Worm (Caenorhabditis elegans) whole organism, L4 larva: Measurements from ENCODE around the gene uaf-2.

Experiments used
- D1046.2 ChIP-seq: fragments of 200-800 bp; sonication (Bioruptor generic); IDR thresholded peaks from 2 replicates; pipeline ENCODE4 v1.3.6; 2022; ENCODE audit warnings: missing genetic modification characterization, missing compliant biosample characterization
- F10B5.3 ChIP-seq: sonication (generic microtip); optimal IDR thresholded peaks from 2 replicates; lab custom pipeline; 2016; ENCODE audit warnings: mild to moderate bottlenecking, missing genetic modification characterization, missing compliant biosample characterization
- F26F4.8 ChIP-seq: fragments of 200-800 bp; sonication (Bioruptor generic); conservative IDR thresholded peaks from 2 replicates; pipeline ENCODE4 v1.3.6; 2022; ENCODE audit warnings: missing genetic modification characterization, missing compliant biosample characterization
- F37D6.2 ChIP-seq: sonication (generic microtip); optimal IDR thresholded peaks from 2 replicates; lab custom pipeline; 2016; ENCODE audit warnings: mild to moderate bottlenecking, missing genetic modification characterization, missing compliant biosample characterization
- F44E2.7 ChIP-seq: fragments of 200-800 bp; sonication (Bioruptor generic); IDR thresholded peaks from 2 replicates; pipeline ENCODE4 v2.1.2; 2022; ENCODE audit warnings: missing genetic modification characterization, missing compliant biosample characterization
- F49E8.2 ChIP-seq: sonication (generic microtip); optimal IDR thresholded peaks from 2 replicates; lab custom pipeline; 2016; ENCODE audit warnings: missing compliant biosample characterization, mild to moderate bottlenecking, missing genetic modification characterization, borderline replicate concordance
- T20F7.1 ChIP-seq: fragments of 200-800 bp; sonication (Bioruptor generic); optimal IDR thresholded peaks from 2 replicates; lab custom pipeline; 2018; ENCODE audit warnings: mild to moderate bottlenecking, missing genetic modification characterization, missing compliant biosample characterization
- T26A8.4 ChIP-seq: fragments of 200-800 bp; sonication (Bioruptor generic); IDR thresholded peaks from 2 replicates; pipeline ENCODE4 v1.3.6; 2022; ENCODE audit warnings: missing genetic modification characterization, missing compliant biosample characterization
- Y105C5A.15 ChIP-seq: fragments of 200-800 bp; sonication (Bioruptor generic); IDR thresholded peaks from 2 replicates; pipeline ENCODE4 v1.3.6; 2022; ENCODE audit warnings: missing genetic modification characterization, missing compliant biosample characterization
- ZK337.2 ChIP-seq: fragments of 200-800 bp; sonication (Bioruptor generic); IDR thresholded peaks from 2 replicates; pipeline ENCODE4 v1.3.6; 2022; ENCODE audit warnings: missing genetic modification reagents, missing genetic modification characterization, missing compliant biosample characterization
- ZK546.5 ChIP-seq, 2 experiments: sonication (generic microtip); optimal IDR thresholded peaks; 2 replicates each; lab custom pipeline; 2017; ENCODE audit warnings: missing biosample characterization in 2 of 2, missing genetic modification characterization in 2 of 2
- aly-2 ChIP-seq: sonication (generic microtip); optimal IDR thresholded peaks from 2 replicates; lab custom pipeline; 2018; ENCODE audit warnings: missing biosample characterization, missing genetic modification characterization
- arid-1 ChIP-seq: fragments of 200-800 bp; sonication (Bioruptor generic); conservative IDR thresholded peaks from 2 replicates; pipeline ENCODE4 v1.3.6; 2022; ENCODE audit warnings: missing genetic modification reagents, missing genetic modification characterization, missing compliant biosample characterization
- attf-4 ChIP-seq: sonication (generic microtip); optimal IDR thresholded peaks from 3 replicates; lab custom pipeline; 2017; ENCODE audit warnings: missing biosample characterization, missing genetic modification characterization
- ceh-32 ChIP-seq: sonication (generic microtip); optimal IDR thresholded peaks from 2 replicates; lab custom pipeline; 2016; ENCODE audit warnings: mild to moderate bottlenecking, missing genetic modification characterization, missing compliant biosample characterization; ENCODE audit not compliant: poor library complexity
- ceh-82 ChIP-seq: sonication (generic microtip); optimal IDR thresholded peaks from 2 replicates; lab custom pipeline; 2017; ENCODE audit warnings: missing biosample characterization, missing genetic modification characterization
- daf-16 ChIP-seq, 3 experiments: sonication (generic microtip); optimal IDR thresholded peaks; 2 replicates each; lab custom pipeline; 2016 to 2017; ENCODE audit warnings: missing genetic modification characterization in 3 of 3, missing genetic modification reagents in 3 of 3, mild to moderate bottlenecking in 2 of 3, missing compliant biosample characterization in 2 of 3, missing biosample characterization in 1 of 3, moderate library complexity in 1 of 3
- dmd-8 ChIP-seq: fragments of 200-800 bp; sonication (Bioruptor generic); IDR thresholded peaks from 2 replicates; pipeline ENCODE4 v1.3.6; 2022; ENCODE audit warnings: missing genetic modification characterization, missing compliant biosample characterization
- dve-1 ChIP-seq: sonication (generic microtip); optimal IDR thresholded peaks from 2 replicates; lab custom pipeline; 2017; ENCODE audit warnings: antibody characterized with exemption, mild to moderate bottlenecking, missing genetic modification characterization, missing compliant biosample characterization; ENCODE audit not compliant: insufficient read depth
- egl-27 ChIP-seq: sonication (generic microtip); optimal IDR thresholded peaks from 3 replicates; lab custom pipeline; 2017; ENCODE audit warnings: missing biosample characterization, missing genetic modification reagents, missing genetic modification characterization
- fos-1 ChIP-seq: fragments of 150-350 bp; optimal IDR thresholded peaks from 2 replicates; lab custom pipeline; 2014; ENCODE audit warnings: missing biosample characterization, missing genetic modification characterization
- hmg-1.1 ChIP-seq: fragments of 200-800 bp; sonication (Bioruptor generic); IDR thresholded peaks from 2 replicates; pipeline ENCODE4 v1.3.6; 2022; ENCODE audit warnings: missing genetic modification reagents, missing genetic modification characterization, missing compliant biosample characterization
- jun-1 ChIP-seq: fragments of 150-350 bp; optimal IDR thresholded peaks from 2 replicates; lab custom pipeline; 2014; ENCODE audit warnings: missing biosample characterization, missing genetic modification reagents, missing genetic modification characterization
- madf-9 ChIP-seq: fragments of 200-800 bp; sonication (Bioruptor generic); conservative IDR thresholded peaks from 2 replicates; pipeline ENCODE4 v1.3.6; 2022; ENCODE audit warnings: missing genetic modification reagents, missing genetic modification characterization, missing compliant biosample characterization
- mdl-1 ChIP-seq, 2 experiments: fragments of 150-350 bp in 1 of 2; sonication (generic microtip) in 1 of 2; optimal IDR thresholded peaks; 2 replicates each; lab custom pipeline; 2014 to 2017; ENCODE audit warnings: missing biosample characterization in 2 of 2, missing genetic modification characterization in 2 of 2
- mxl-3 ChIP-seq: fragments of 200-800 bp; sonication (Bioruptor generic); optimal IDR thresholded peaks from 2 replicates; lab custom pipeline; 2018; ENCODE audit warnings: mild to moderate bottlenecking, missing genetic modification characterization, missing compliant biosample characterization
- nhr-102 ChIP-seq: sonication (generic microtip); optimal IDR thresholded peaks from 2 replicates; lab custom pipeline; 2016; ENCODE audit warnings: mild to moderate bottlenecking, missing genetic modification characterization, moderate library complexity, missing compliant biosample characterization
- nhr-11 ChIP-seq: fragments of 150-350 bp; optimal IDR thresholded peaks from 2 replicates; lab custom pipeline; 2014; ENCODE audit warnings: missing biosample characterization, missing genetic modification characterization
- nhr-111 ChIP-seq: fragments of 200-800 bp; sonication (Bioruptor generic); optimal IDR thresholded peaks from 2 replicates; lab custom pipeline; 2018; ENCODE audit warnings: mild to moderate bottlenecking, missing genetic modification characterization, missing compliant biosample characterization
- nhr-237 ChIP-seq: sonication (generic microtip); optimal IDR thresholded peaks from 2 replicates; lab custom pipeline; 2017; ENCODE audit warnings: missing biosample characterization, missing genetic modification characterization
- saeg-2 ChIP-seq: fragments of 200-800 bp; sonication (Bioruptor generic); IDR thresholded peaks from 2 replicates; pipeline ENCODE4 v1.3.6; 2022; ENCODE audit warnings: missing genetic modification reagents, missing genetic modification characterization, missing compliant biosample characterization
- tag-97 ChIP-seq: fragments of 200-800 bp; sonication (Bioruptor generic); IDR thresholded peaks from 2 replicates; pipeline ENCODE4 v1.3.6; 2022; ENCODE audit warnings: missing genetic modification characterization, missing compliant biosample characterization
- zip-11 ChIP-seq: fragments of 200-800 bp; sonication (Bioruptor generic); IDR thresholded peaks from 2 replicates; pipeline ENCODE4 v1.3.6; 2022; ENCODE audit warnings: missing genetic modification characterization, missing compliant biosample characterization
- ztf-7 ChIP-seq: fragments of 150-350 bp; optimal IDR thresholded peaks from 2 replicates; lab custom pipeline; 2014; ENCODE audit warnings: missing biosample characterization, missing genetic modification characterization

The uaf-2 gene

DNA sequence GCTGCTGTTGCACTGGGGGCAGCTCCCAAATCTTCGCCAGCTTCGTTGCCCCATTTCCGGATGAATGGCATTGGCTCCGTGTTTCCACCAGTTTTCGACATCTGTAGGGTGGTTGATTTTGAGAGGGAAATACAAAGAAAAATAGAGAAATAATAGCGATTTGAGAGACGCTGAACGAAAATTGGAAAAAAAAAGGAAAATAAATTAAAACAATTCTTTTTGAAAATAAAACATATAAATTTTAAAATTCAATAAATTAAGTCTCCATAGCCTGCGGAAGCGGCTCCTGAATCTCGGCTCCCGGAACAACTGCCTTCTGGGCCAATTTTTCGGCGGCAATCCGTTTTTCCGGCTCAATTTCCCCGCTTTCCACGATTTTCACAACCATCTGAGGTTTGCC lies 7.7 kb downstream of the uaf-2 start, which contains the start of gene sfa-1:
TSS of gene sfa-1 (minus strand) at position 101 of the 400 bp plus-strand sequence.
- TF ChIP-seq F26F4.8 (GFP tag; lab: Robert Waterston, UW) (no peak), T26A8.4 (no peak), daf-16 (GFP tag; optimal IDR thresholded peaks at IDR 0.05; lab: Kevin White, UChicago) (no peak), daf-16 (tag; optimal IDR thresholded peaks at IDR 0.05; lab: Kevin White, UChicago) (no peak), hmg-1.1 (GFP tag; lab: Robert Waterston, UW) (no peak)

- TF ChIP-seq madf-9 (GFP tag; lab: Robert Waterston, UW): no peak
- TF ChIP-seq tag-97 (GFP tag; lab: Robert Waterston, UW): no peak
- TF ChIP-seq dve-1 (tag; lab: Kevin White, UChicago): no peak
- no peak for TF ChIP-seq ZK546.5 (tag; optimal IDR thresholded peaks at IDR 0.05; lab: Kevin White, UChicago)
- no peak for TF ChIP-seq D1046.2
- TF ChIP-seq ztf-7 (tag; lab: Kevin White, UChicago): no peak
- no peak for TF ChIP-seq mxl-3 (GFP tag; lab: Kevin White, UChicago)
- no peak for TF ChIP-seq hmg-1.1 (GFP tag; lab: Robert Waterston, UW)
- TF ChIP-seq nhr-237 (tag; lab: Kevin White, UChicago): no peak
- TF ChIP-seq arid-1 (GFP tag; lab: Robert Waterston, UW): no peak
- TF ChIP-seq nhr-102 (tag; lab: Kevin White, UChicago): no peak
- no peak for TF ChIP-seq dmd-8 (GFP tag; lab: Robert Waterston, UW)
- no peak for TF ChIP-seq saeg-2 (GFP tag; lab: Robert Waterston, UW)
- no peak for TF ChIP-seq mdl-1 (tag; optimal IDR thresholded peaks at IDR 0.05; lab: Kevin White, UChicago)
- TF ChIP-seq F49E8.2 (tag; lab: Kevin White, UChicago): no peak
- no peak for TF ChIP-seq F37D6.2 (tag; lab: Kevin White, UChicago)
- TF ChIP-seq fos-1 (tag; lab: Kevin White, UChicago): no peak
- no peak for TF ChIP-seq ceh-32 (tag; lab: Kevin White, UChicago)
Observed at ce11 chrIV:17109436-17109835, 9.1 kb downstream of the uaf-2 start.

DNA sequence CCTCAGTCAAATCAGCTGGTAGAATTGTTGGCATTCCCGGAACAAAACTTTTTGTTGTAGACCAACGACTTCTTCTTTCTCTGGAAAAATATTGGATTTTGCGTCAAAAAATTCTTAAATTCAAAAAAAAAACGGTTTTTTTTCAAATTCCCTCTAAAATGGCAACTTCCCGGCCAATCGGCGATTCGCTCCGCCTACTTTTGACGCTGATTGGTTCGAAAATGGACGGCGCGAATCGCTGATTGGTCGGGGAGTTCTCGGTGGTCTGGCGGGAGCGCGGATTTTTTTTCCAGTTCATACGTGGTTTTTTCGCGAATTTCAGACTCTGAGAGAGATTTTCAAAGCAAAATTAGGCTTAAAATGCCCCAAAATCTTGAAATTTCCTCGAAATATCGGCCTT lies 9.8 kb downstream of the uaf-2 start:
- TF ChIP-seq egl-27 (tag; lab: Kevin White, UChicago) (no peak), hmg-1.1 (GFP tag; lab: Robert Waterston, UW) (no peak), nhr-11 (tag; lab: Kevin White, UChicago) (no peak), nhr-111 (GFP tag; lab: Kevin White, UChicago) (no peak), nhr-237 (tag; lab: Kevin White, UChicago) (no peak), zip-11 (GFP tag; lab: Robert Waterston, UW) (no peak), Y105C5A.15 (GFP tag; lab: Robert Waterston, UW) (no peak), dmd-8 (GFP tag; lab: Robert Waterston, UW) (no peak), F10B5.3 (no peak), tag-97 (GFP tag; lab: Robert Waterston, UW) (no peak), jun-1 (tag; lab: Kevin White, UChicago) (no peak), aly-2 (tag; lab: Kevin White, UChicago) (no peak), F44E2.7 (GFP tag; lab: Robert Waterston, UW) (no peak), T20F7.1 (GFP tag; lab: Kevin White, UChicago) (no peak)

ce11 chrIV:17108200-17108599 lies 10.4 kb downstream of the uaf-2 start:
- TF ChIP-seq attf-4 (tag; lab: Kevin White, UChicago): no peak
- TF ChIP-seq dve-1 (tag; lab: Kevin White, UChicago): no peak
- TF ChIP-seq F26F4.8 (GFP tag; lab: Robert Waterston, UW): no peak
- TF ChIP-seq ceh-82 (tag; lab: Kevin White, UChicago): no peak
- TF ChIP-seq ceh-32 (tag; lab: Kevin White, UChicago): no peak
- TF ChIP-seq mxl-3 (GFP tag; lab: Kevin White, UChicago): no peak
- 0 out of 2 replicates have a peak, but pooled peaks have one; percentile 25 for TF ChIP-seq arid-1 (GFP tag; lab: Robert Waterston, UW)
- TF ChIP-seq ZK337.2: 0 out of 2 replicates have a peak, but pooled peaks have one; percentile 15
